Worm (Caenorhabditis elegans) whole organism, L2 larva: ENCODE measurements around the gene M153.3.
A peak's percentile ranks its signal among the peaks of the same experiment; 100 is the strongest.

ENCODE experiments used
- Y55F3AM.14 ChIP-seq: fragments of 200-800 bp; sonication (Bioruptor generic); optimal IDR thresholded peaks from 2 replicates; lab custom pipeline; 2018; ENCODE audit warnings: mild to moderate bottlenecking, missing genetic modification characterization, missing compliant biosample characterization
- ZK546.5 ChIP-seq: sonication (generic microtip); optimal IDR thresholded peaks from 2 replicates; lab custom pipeline; 2017; ENCODE audit warnings: missing biosample characterization, missing genetic modification characterization
- alr-1 ChIP-seq: fragments of 150-350 bp; optimal IDR thresholded peaks from 2 replicates; lab custom pipeline; 2014; ENCODE audit warnings: missing biosample characterization, missing genetic modification characterization
- aly-2 ChIP-seq: fragments of 150-350 bp; optimal IDR thresholded peaks from 2 replicates; lab custom pipeline; 2014; ENCODE audit warnings: missing biosample characterization, missing genetic modification characterization
- ama-1 ChIP-seq: fragments of 150-350 bp; optimal IDR thresholded peaks from 2 replicates; lab custom pipeline; 2018; ENCODE audit warnings: inconsistent platforms
- crh-2 ChIP-seq: sonication (generic microtip); optimal IDR thresholded peaks from 2 replicates; lab custom pipeline; 2017; ENCODE audit warnings: missing biosample characterization, missing genetic modification characterization
- dmd-4 ChIP-seq: sonication (generic microtip); optimal IDR thresholded peaks from 2 replicates; lab custom pipeline; 2017; ENCODE audit warnings: missing biosample characterization, missing genetic modification characterization
- egl-27 ChIP-seq: sonication (generic microtip); optimal IDR thresholded peaks from 3 replicates; lab custom pipeline; 2017; ENCODE audit warnings: missing biosample characterization, missing genetic modification reagents, missing genetic modification characterization
- elt-1 ChIP-seq: fragments of 150-350 bp; optimal IDR thresholded peaks from 2 replicates; lab custom pipeline; 2014; ENCODE audit warnings: missing biosample characterization, missing genetic modification characterization
- gmeb-1 ChIP-seq: fragments of 150-350 bp; optimal IDR thresholded peaks from 2 replicates; lab custom pipeline; 2014; ENCODE audit warnings: missing biosample characterization, missing genetic modification characterization
- lin-11 ChIP-seq: fragments of 150-350 bp; sonication (generic microtip); optimal IDR thresholded peaks from 2 replicates; lab custom pipeline; 2014; ENCODE audit warnings: missing biosample characterization, missing genetic modification characterization, inconsistent platforms, mixed read lengths
- lin-13 ChIP-seq: fragments of 150-350 bp; optimal IDR thresholded peaks from 2 replicates; lab custom pipeline; 2014; ENCODE audit warnings: missing biosample characterization, missing genetic modification reagents, missing genetic modification characterization
- lin-39 ChIP-seq: fragments of 150-350 bp; optimal IDR thresholded peaks from 2 replicates; lab custom pipeline; 2014; ENCODE audit warnings: missing biosample characterization, missing genetic modification reagents, missing genetic modification characterization
- lsy-2 ChIP-seq, 2 experiments: fragments of 150-350 bp in 1 of 2; sonication (generic microtip) in 1 of 2; optimal IDR thresholded peaks; 2 replicates each; lab custom pipeline; 2014 to 2017; ENCODE audit warnings: missing biosample characterization in 2 of 2, missing genetic modification characterization in 2 of 2
- mbf-1 ChIP-seq: sonication (generic microtip); optimal IDR thresholded peaks from 2 replicates; lab custom pipeline; 2017; ENCODE audit warnings: missing biosample characterization, missing genetic modification characterization
- mdl-1 ChIP-seq, 2 experiments: fragments of 150-350 bp in 1 of 2; sonication (generic microtip) in 1 of 2; optimal IDR thresholded peaks; 2 replicates each; lab custom pipeline; 2017; ENCODE audit warnings: missing biosample characterization in 2 of 2, missing genetic modification characterization in 2 of 2
- nhr-10 ChIP-seq: sonication (generic microtip); optimal IDR thresholded peaks from 2 replicates; lab custom pipeline; 2017; ENCODE audit warnings: missing biosample characterization, missing genetic modification characterization
- nhr-12 ChIP-seq: fragments of 150-350 bp; optimal IDR thresholded peaks from 2 replicates; lab custom pipeline; 2014; ENCODE audit warnings: missing biosample characterization, missing genetic modification characterization
- nhr-129 ChIP-seq: fragments of 150-350 bp; optimal IDR thresholded peaks from 2 replicates; lab custom pipeline; 2014; ENCODE audit warnings: missing biosample characterization, missing genetic modification characterization
- nhr-23 ChIP-seq: fragments of 150-350 bp; optimal IDR thresholded peaks from 2 replicates; lab custom pipeline; 2014; ENCODE audit warnings: missing biosample characterization, missing genetic modification reagents, missing genetic modification characterization
- nhr-6 ChIP-seq: fragments of 150-350 bp; optimal IDR thresholded peaks from 2 replicates; lab custom pipeline; 2014; ENCODE audit warnings: missing biosample characterization, missing genetic modification characterization
- nhr-77 ChIP-seq: fragments of 150-350 bp; optimal IDR thresholded peaks from 2 replicates; lab custom pipeline; 2014; ENCODE audit warnings: missing biosample characterization, missing genetic modification characterization
- peb-1 ChIP-seq: fragments of 150-350 bp; optimal IDR thresholded peaks from 2 replicates; lab custom pipeline; 2014; ENCODE audit warnings: missing biosample characterization, missing genetic modification characterization
- sem-4 ChIP-seq: fragments of 150-350 bp; optimal IDR thresholded peaks from 2 replicates; lab custom pipeline; 2014; ENCODE audit warnings: missing biosample characterization, missing genetic modification reagents, missing genetic modification characterization
- skn-1 ChIP-seq: sonication (generic microtip); optimal IDR thresholded peaks from 2 replicates; lab custom pipeline; 2017; ENCODE audit warnings: missing biosample characterization, missing genetic modification characterization
- sma-3 ChIP-seq: sonication (generic microtip); optimal IDR thresholded peaks from 2 replicates; lab custom pipeline; 2016; ENCODE audit warnings: missing genetic modification reagents, missing genetic modification characterization, missing compliant biosample characterization
- snpc-4 ChIP-seq: fragments of 150-350 bp; optimal IDR thresholded peaks from 2 replicates; lab custom pipeline; 2014; ENCODE audit warnings: missing biosample characterization, missing genetic modification characterization
- unc-39 ChIP-seq: fragments of 150-350 bp; optimal IDR thresholded peaks from 2 replicates; lab custom pipeline; 2014; ENCODE audit warnings: missing biosample characterization, missing genetic modification characterization
- unc-55 ChIP-seq: fragments of 150-350 bp; sonication (generic microtip); optimal IDR thresholded peaks from 3 replicates; lab custom pipeline; 2014; ENCODE audit warnings: missing biosample characterization, missing genetic modification reagents, missing genetic modification characterization
- unc-62 ChIP-seq: fragments of 150-350 bp; optimal IDR thresholded peaks from 2 replicates; lab custom pipeline; 2014; ENCODE audit warnings: missing biosample characterization, missing genetic modification reagents, missing genetic modification characterization
- ztf-11 ChIP-seq: sonication (generic microtip); optimal IDR thresholded peaks from 2 replicates; lab custom pipeline; 2017; ENCODE audit warnings: missing biosample characterization, missing genetic modification characterization
- ztf-4 ChIP-seq: fragments of 150-350 bp; optimal IDR thresholded peaks from 2 replicates; lab custom pipeline; 2014; ENCODE audit warnings: missing biosample characterization, missing genetic modification characterization

The M153.3 gene

ce11 chrX:12106004-12106403, 36.7 kb upstream of the M153.3 start (continued):
- TF ChIP-seq unc-55 (GFP tag; lab: Kevin White, UChicago) (peak; percentile 77), aly-2 (tag; lab: Kevin White, UChicago) (no peak), ztf-11 (no peak), lin-11 (tag; lab: Kevin White, UChicago) (peak; percentile 39), unc-62 (no peak), peb-1 (no peak), gmeb-1 (tag; lab: Kevin White, UChicago) (no peak), lin-39 (tag; lab: Kevin White, UChicago) (no peak), sma-3 (GFP tag; lab: Kevin White, UChicago) (peak; percentile 73), mbf-1 (tag; lab: Kevin White, UChicago) (no peak)

- TF ChIP-seq gmeb-1 (tag; lab: Kevin White, UChicago) (no peak), nhr-12 (tag; lab: Kevin White, UChicago) (no peak), elt-1 (tag; lab: Kevin White, UChicago) (no peak), nhr-23 (tag; lab: Kevin White, UChicago) (no peak), nhr-129 (tag; lab: Kevin White, UChicago) (no peak), unc-62 (no peak), sem-4 (tag; lab: Kevin White, UChicago) (no peak), dmd-4 (tag; lab: Kevin White, UChicago) (no peak), lin-39 (tag; lab: Kevin White, UChicago) (no peak), nhr-10 (no peak), unc-39 (tag; lab: Kevin White, UChicago) (no peak), crh-2 (tag; lab: Kevin White, UChicago) (no peak), lin-13 (no peak), peb-1 (no peak), snpc-4 (tag; lab: Kevin White, UChicago) (no peak)
Observed at ce11 chrX:12108517-12109216, 34.0 kb upstream of the M153.3 start, which contains the start of the genes W03G11.2 and lgc-13. Gene W03G11.2, minus strand, starts transcription at chrX:12108617. Gene lgc-13, plus strand, starts transcription at chrX:12109166.

ce11 chrX:12111213-12111612, 31.5 kb upstream of the M153.3 start, which contains the start of gene lgc-14:
Gene lgc-14, plus strand, starts transcription at chrX:12111513.
- TF ChIP-seq gmeb-1 (tag; lab: Kevin White, UChicago) (no peak), Y55F3AM.14 (no peak), nhr-6 (tag; lab: Kevin White, UChicago) (no peak), ZK546.5 (tag; lab: Kevin White, UChicago) (no peak), mdl-1 (tag; optimal IDR thresholded peaks at IDR 0.05; lab: Kevin White, UChicago) (no peak), lin-11 (tag; lab: Kevin White, UChicago) (no peak), nhr-129 (tag; lab: Kevin White, UChicago) (no peak), elt-1 (tag; lab: Kevin White, UChicago) (no peak)

- TF ChIP-seq mbf-1 (tag; lab: Kevin White, UChicago) (no peak), skn-1 (no peak), lin-39 (tag; lab: Kevin White, UChicago) (no peak), alr-1 (tag; lab: Kevin White, UChicago) (no peak), ama-1 (lab: Kevin White, UChicago) (no peak), peb-1 (no peak), snpc-4 (tag; lab: Kevin White, UChicago) (no peak)
Observed at ce11 chrX:12114024-12114423, 28.6 kb upstream of the M153.3 start, which contains the start of gene lgc-15. Gene lgc-15, plus strand, starts transcription at chrX:12114324.

- no peak for TF ChIP-seq egl-27 (tag; lab: Kevin White, UChicago)
- no peak for TF ChIP-seq gmeb-1 (tag; lab: Kevin White, UChicago)
- TF ChIP-seq nhr-77 (tag; lab: Kevin White, UChicago), result no peak
Observed at ce11 chrX:12118340-12118739, 24.3 kb upstream of the M153.3 start, which contains the start of gene lgc-16. Gene lgc-16, plus strand, starts transcription at chrX:12118640.

ce11 chrX:12121285-12121684, 21.4 kb upstream of the M153.3 start, which contains the start of gene lgc-17:
Gene lgc-17, plus strand, starts transcription at chrX:12121585.
- no peak for TF ChIP-seq nhr-77 (tag; lab: Kevin White, UChicago)
- TF ChIP-seq skn-1, result no peak
- TF ChIP-seq nhr-10, result no peak
- no peak for TF ChIP-seq ama-1 (lab: Kevin White, UChicago)
- no peak for TF ChIP-seq unc-62
- no peak for TF ChIP-seq ztf-4 (tag; lab: Kevin White, UChicago)
- TF ChIP-seq egl-27 (tag; lab: Kevin White, UChicago), result no peak
- no peak for TF ChIP-seq lsy-2 (tag; optimal IDR thresholded peaks at IDR 0.05; lab: Kevin White, UChicago)
- TF ChIP-seq nhr-12 (tag; lab: Kevin White, UChicago), result no peak
- TF ChIP-seq lin-13, result no peak
- no peak for TF ChIP-seq lin-11 (tag; lab: Kevin White, UChicago)
